Fruit fly (Drosophila melanogaster): Measurements from ENCODE around the gene bdl.

The bdl gene

dm6 chr2L:4282681-4283343, 41.5 kb upstream of the bdl start, which contains the start of gene tutl (continued):
- TF ChIP-seq CG10654 (GFP tag; optimal IDR thresholded peaks at IDR 0.05) (peak; percentile 72), CG30403 (GFP tag; optimal IDR thresholded peaks at IDR 0.05) (peak; percentile 89), otp (GFP tag; IDR thresholded peaks at IDR 0.05) (peak; percentile 71), Doc3 (GFP tag; IDR thresholded peaks at IDR 0.05; ENCODE audit: partially characterized antibody) (no peak), CG14860 (GFP tag; IDR thresholded peaks at IDR 0.05; ENCODE audit: partially characterized antibody) (no peak), Jarid2 (GFP tag; optimal IDR thresholded peaks at IDR 0.05) (peak; percentile 98), CG9817 (tag; optimal IDR thresholded peaks at IDR 0.05) (peak; percentile 52), PHDP (tag; optimal IDR thresholded peaks at IDR 0.05) (peak; percentile 65), jumu (GFP tag; optimal IDR thresholded peaks at IDR 0.05) (peak; percentile 90), Spps (tag; optimal IDR thresholded peaks at IDR 0.05) (peak; percentile 69), E2f2 (GFP tag; IDR thresholded peaks at IDR 0.05) (peak; percentile 52), fru (optimal IDR thresholded peaks at IDR 0.05) (no peak), CG1647 (GFP tag; optimal IDR thresholded peaks at IDR 0.05) (peak; percentile 73), sd (tag; optimal IDR thresholded peaks at IDR 0.05) (no peak), CG30431 (GFP tag; optimal IDR thresholded peaks at IDR 0.05) (peak; percentile 84), CG10274 (GFP tag; optimal IDR thresholded peaks at IDR 0.05) (peak; percentile 50), usp (GFP tag; optimal IDR thresholded peaks at IDR 0.05) (no peak), ci (GFP tag; IDR thresholded peaks at IDR 0.05) (peak; percentile 83), Hmr (GFP tag; optimal IDR thresholded peaks at IDR 0.05) (peak; percentile 71), CG1832 (GFP tag; optimal IDR thresholded peaks at IDR 0.05) (peak; percentile 89), B-H2 (GFP tag; optimal IDR thresholded peaks at IDR 0.05) (no peak), fd102C (GFP tag; optimal IDR thresholded peaks at IDR 0.05) (no peak), CG17186 (GFP tag; optimal IDR thresholded peaks at IDR 0.05) (peak; percentile 14), nerfin-1 (tag; optimal IDR thresholded peaks at IDR 0.05) (peak; percentile 49), Bdp1 (GFP tag; optimal IDR thresholded peaks at IDR 0.05) (peak; percentile 70), Xbp1 (GFP tag; optimal IDR thresholded peaks at IDR 0.05) (peak; percentile 85), tgo (GFP tag; IDR thresholded peaks at IDR 0.05) (peak; percentile 81), CG17328 (GFP tag; IDR thresholded peaks at IDR 0.05) (peak; percentile 90), CG11504 (tag; optimal IDR thresholded peaks at IDR 0.05) (peak; percentile 83), YL-1 (GFP tag; optimal IDR thresholded peaks at IDR 0.05) (no peak), Oaz (GFP tag; IDR thresholded peaks at IDR 0.05) (peak; percentile 50; the same call in 1 of the 2 replicates), Lhr (GFP tag; optimal IDR thresholded peaks at IDR 0.05) (peak; percentile 47), lbe (GFP tag; optimal IDR thresholded peaks at IDR 0.05) (peak; percentile 86), CG1024 (GFP tag; IDR thresholded peaks at IDR 0.05) (0 out of 2 replicates have a peak, but pooled peaks have one; percentile 44), HmgZ (tag; optimal IDR thresholded peaks at IDR 0.05) (peak; percentile 44), GATAe (GFP tag; conservative IDR thresholded peaks at IDR 0.05) (peak; percentile 22; the same call in 1 of the 2 replicates), Ets97D (GFP tag; optimal IDR thresholded peaks at IDR 0.05) (peak; percentile 63), repo (GFP tag; optimal IDR thresholded peaks at IDR 0.05) (peak; percentile 76), CG6272 (GFP tag; IDR thresholded peaks at IDR 0.05) (peak; percentile 65; the same call in 1 of the 2 replicates), Dip2 (GFP tag; IDR thresholded peaks at IDR 0.05) (no peak), stc (GFP tag; IDR thresholded peaks at IDR 0.05) (peak; percentile 56), hb (GFP tag; IDR thresholded peaks at IDR 0.05; ENCODE audit: partially characterized antibody) (no peak), CG11085 (GFP tag; IDR thresholded peaks at IDR 0.05) (peak; percentile 45; the same call in 1 of the 2 replicates), h (optimal IDR thresholded peaks at IDR 0.05) (no peak), crp (GFP tag; optimal IDR thresholded peaks at IDR 0.05) (peak in 1 of 2 experiments; percentile 45), CG12942 (GFP tag; optimal IDR thresholded peaks at IDR 0.05) (peak; percentile 80), ash1 (GFP tag; optimal IDR thresholded peaks at IDR 0.05) (no peak), disco-r (GFP tag; optimal IDR thresholded peaks at IDR 0.05) (peak; percentile 38), Max (GFP tag; optimal IDR thresholded peaks at IDR 0.05) (peak; percentile 67), phol (tag; optimal IDR thresholded peaks at IDR 0.05) (peak; percentile 84)

All from whole organism, embryonic.